Fruit fly (Drosophila melanogaster): ENCODE measurements around the gene CG9953.

dm6 chr3L:6971298-6971697, 1.8 kb downstream of the CG9953 start:
- TF ChIP-seq Ets98B (GFP tag; IDR thresholded peaks at IDR 0.05), result no peak
- no peak for TF ChIP-seq rn (GFP tag; IDR thresholded peaks at IDR 0.05)
- no peak for TF ChIP-seq CG15710 (tag; optimal IDR thresholded peaks at IDR 0.05)
- no peak for TF ChIP-seq CG8301 (tag; optimal IDR thresholded peaks at IDR 0.05)
- TF ChIP-seq CG13204 (GFP tag; optimal IDR thresholded peaks at IDR 0.05), result no peak
- no peak for TF ChIP-seq fd96Ca (GFP tag; IDR thresholded peaks at IDR 0.05)
- no peak for TF ChIP-seq CG32121 (GFP tag; IDR thresholded peaks at IDR 0.05)
- TF ChIP-seq CG9948 (tag; optimal IDR thresholded peaks at IDR 0.05), result no peak
- no peak for TF ChIP-seq D1 (tag; optimal IDR thresholded peaks at IDR 0.05)
- no peak for TF ChIP-seq Snoo (tag; optimal IDR thresholded peaks at IDR 0.05)
- no peak for TF ChIP-seq Pif1B (GFP tag; optimal IDR thresholded peaks at IDR 0.05)
- TF ChIP-seq CG34367 (tag; optimal IDR thresholded peaks at IDR 0.05), result no peak
- TF ChIP-seq EcR (GFP tag; optimal IDR thresholded peaks at IDR 0.05), result no peak
- no peak for TF ChIP-seq CG12605 (GFP tag; IDR thresholded peaks at IDR 0.05)

Data from whole organism, pupa.